Fruit fly (Drosophila melanogaster): ENCODE measurements around the gene Trp1.

Gene Trp1

DNA sequence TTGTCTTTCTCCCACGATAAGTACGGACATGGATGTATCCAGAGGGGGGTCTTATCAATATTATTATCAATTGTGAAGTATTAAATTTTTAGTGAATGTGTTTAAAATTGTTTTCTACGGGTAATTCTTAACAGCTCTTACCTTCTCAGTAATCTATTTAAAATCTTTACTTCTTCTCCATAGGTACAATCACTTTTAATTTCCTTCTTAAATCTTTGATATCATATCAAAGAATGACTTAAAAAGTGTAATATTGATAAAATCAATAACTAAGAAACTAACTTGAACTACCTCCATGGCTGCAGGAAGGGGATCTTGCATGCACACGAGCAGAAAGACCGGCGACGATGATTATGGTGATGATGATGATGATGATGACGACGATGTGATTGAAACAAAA lies 26.7 kb upstream of the Trp1 start (continued):
- TF ChIP-seq Blimp-1 (GFP tag; optimal IDR thresholded peaks at IDR 0.05) (peak; percentile 55), Lpt (GFP tag; optimal IDR thresholded peaks at IDR 0.05) (no peak), fkh (GFP tag; optimal IDR thresholded peaks at IDR 0.05) (no peak), CG15336 (GFP tag; IDR thresholded peaks at IDR 0.05) (no peak), CG6808 (GFP tag; optimal IDR thresholded peaks at IDR 0.05) (peak; percentile 69), Sox15 (GFP tag; optimal IDR thresholded peaks at IDR 0.05) (peak; percentile 59), CG4318 (GFP tag; optimal IDR thresholded peaks at IDR 0.05) (no peak), CG9139 (GFP tag; optimal IDR thresholded peaks at IDR 0.05) (peak; percentile 40), pdm3 (GFP tag; optimal IDR thresholded peaks at IDR 0.05) (peak; percentile 64), CG8632 (GFP tag; optimal IDR thresholded peaks at IDR 0.05) (peak; percentile 68), CG32006 (GFP tag; optimal IDR thresholded peaks at IDR 0.05) (peak; percentile 5), CG8119 (GFP tag; IDR thresholded peaks at IDR 0.05) (no peak), CG11294 (GFP tag; IDR thresholded peaks at IDR 0.05) (no peak), eg (GFP tag; IDR thresholded peaks at IDR 0.05) (no peak), svp (GFP tag) (peak; percentile 92), CG10631 (GFP tag; optimal IDR thresholded peaks at IDR 0.05) (peak; percentile 65), CG3032 (tag; optimal IDR thresholded peaks at IDR 0.05) (peak; percentile 72), CG6163 (GFP tag; IDR thresholded peaks at IDR 0.05) (no peak; the same call in 2 of the 3 replicates), OdsH (GFP tag; optimal IDR thresholded peaks at IDR 0.05) (peak; percentile 56), acj6 (GFP tag; optimal IDR thresholded peaks at IDR 0.05) (peak; percentile 84), Hr4 (GFP tag; optimal IDR thresholded peaks at IDR 0.05) (no peak), CG11762 (GFP tag; optimal IDR thresholded peaks at IDR 0.05; ENCODE audit: insufficient read depth) (peak; percentile 42), Hr38 (GFP tag; optimal IDR thresholded peaks at IDR 0.05) (no peak), CG8319 (GFP tag; optimal IDR thresholded peaks at IDR 0.05) (peak; percentile 68), achi (GFP tag; optimal IDR thresholded peaks at IDR 0.05) (peak; percentile 71), Eip93F (GFP tag; optimal IDR thresholded peaks at IDR 0.05) (peak; percentile 44), salr (GFP tag; optimal IDR thresholded peaks at IDR 0.05) (no peak), CG3919 (GFP tag; optimal IDR thresholded peaks at IDR 0.05) (peak; percentile 77)

DNA sequence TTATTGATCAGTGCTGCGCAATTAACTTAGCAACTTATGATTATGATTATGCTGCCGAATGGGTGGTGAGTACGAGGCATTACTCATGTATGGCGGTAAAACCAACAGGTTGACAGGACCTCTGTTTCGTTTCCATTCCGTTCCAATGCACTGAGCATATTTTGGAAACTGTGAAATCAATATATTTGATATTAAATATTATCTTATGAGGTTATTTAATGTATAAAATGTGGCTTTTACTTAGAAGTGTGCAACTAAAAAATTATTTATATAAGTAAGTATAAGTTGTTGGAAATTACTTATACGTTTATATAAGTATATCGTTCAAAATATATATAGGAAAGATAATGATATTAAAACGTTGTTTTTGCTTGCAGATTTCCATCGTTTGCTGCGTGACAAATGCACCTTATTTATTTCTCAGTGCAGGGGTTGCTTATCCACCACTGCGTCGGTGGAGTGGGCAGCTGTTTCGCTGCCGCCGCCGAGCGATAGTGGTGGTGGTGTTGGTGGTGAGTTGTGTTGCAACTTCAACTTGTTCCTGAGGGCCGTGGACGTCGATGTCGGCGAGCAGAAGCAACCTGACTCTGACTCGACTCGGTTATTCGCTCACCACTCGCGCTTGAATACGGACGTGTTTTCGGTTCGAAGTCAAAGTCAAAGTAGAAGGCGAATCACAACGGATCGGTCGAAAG lies 25.0 kb upstream of the Trp1 start, which contains the start of gene bib:
Gene bib, plus strand, starts transcription at position 568 of the 695 bp plus-strand sequence.
- TF ChIP-seq CG10669 (GFP tag; optimal IDR thresholded peaks at IDR 0.05): peak; percentile 90
- peak; percentile 84 for TF ChIP-seq CG4318 (GFP tag; optimal IDR thresholded peaks at IDR 0.05)
- TF ChIP-seq Sox15 (GFP tag; optimal IDR thresholded peaks at IDR 0.05): peak; percentile 67
- TF ChIP-seq Sox14 (GFP tag; optimal IDR thresholded peaks at IDR 0.05): peak; percentile 75
- peak; percentile 91 for TF ChIP-seq dsx (GFP tag; optimal IDR thresholded peaks at IDR 0.05; ENCODE audit: poor library complexity, severe bottlenecking)
- TF ChIP-seq CG31627 (GFP tag; optimal IDR thresholded peaks at IDR 0.05): peak; percentile 59
- TF ChIP-seq esn (GFP tag; optimal IDR thresholded peaks at IDR 0.05): peak; percentile 90
- peak; percentile 93 for TF ChIP-seq CG10631 (GFP tag; optimal IDR thresholded peaks at IDR 0.05)
- peak; percentile 93 for TF ChIP-seq CG3919 (GFP tag; optimal IDR thresholded peaks at IDR 0.05)
- peak; percentile 88 to 91 for TF ChIP-seq ss (GFP tag; optimal IDR thresholded peaks at IDR 0.05)
- peak; percentile 54; the same call in 1 of the 2 replicates for TF ChIP-seq CG11294 (GFP tag; IDR thresholded peaks at IDR 0.05)
- TF ChIP-seq Eip93F (GFP tag; optimal IDR thresholded peaks at IDR 0.05): peak; percentile 60
- TF ChIP-seq Eip75B (GFP tag; optimal IDR thresholded peaks at IDR 0.05): peak; percentile 81
- peak; percentile 90 for TF ChIP-seq acj6 (GFP tag; optimal IDR thresholded peaks at IDR 0.05)
- TF ChIP-seq lz (GFP tag; optimal IDR thresholded peaks at IDR 0.05): peak; percentile 62
- TF ChIP-seq achi (GFP tag; optimal IDR thresholded peaks at IDR 0.05): peak; percentile 91
- TF ChIP-seq CG34406 (GFP tag; optimal IDR thresholded peaks at IDR 0.05): peak; percentile 92
- TF ChIP-seq CG6792 (GFP tag; optimal IDR thresholded peaks at IDR 0.05): peak; percentile 88
- TF ChIP-seq vri (GFP tag; optimal IDR thresholded peaks at IDR 0.05): peak; percentile 79
- peak; percentile 76 for TF ChIP-seq CG6276 (GFP tag; optimal IDR thresholded peaks at IDR 0.05)
- peak; percentile 76 to 93 for TF ChIP-seq salr (GFP tag; optimal IDR thresholded peaks at IDR 0.05)
- TF ChIP-seq Hr4 (GFP tag; optimal IDR thresholded peaks at IDR 0.05): peak; percentile 70
- TF ChIP-seq CG16779 (tag; optimal IDR thresholded peaks at IDR 0.05): peak; percentile 82
- peak; percentile 75 for TF ChIP-seq CG8319 (GFP tag; optimal IDR thresholded peaks at IDR 0.05)
- peak; percentile 87 for TF ChIP-seq CG11762 (GFP tag; optimal IDR thresholded peaks at IDR 0.05; ENCODE audit: insufficient read depth)
- peak; percentile 64 for TF ChIP-seq CG11902 (GFP tag; optimal IDR thresholded peaks at IDR 0.05)
- TF ChIP-seq Smox (GFP tag; optimal IDR thresholded peaks at IDR 0.05): peak; percentile 80
- TF ChIP-seq CG8119 (GFP tag; IDR thresholded peaks at IDR 0.05): peak; percentile 89
- TF ChIP-seq Lpt (GFP tag; optimal IDR thresholded peaks at IDR 0.05): peak; percentile 85
- TF ChIP-seq Ets21C (GFP tag; optimal IDR thresholded peaks at IDR 0.05): peak; percentile 50
- TF ChIP-seq CG9139 (GFP tag; optimal IDR thresholded peaks at IDR 0.05): peak; percentile 86
- TF ChIP-seq fkh (GFP tag; optimal IDR thresholded peaks at IDR 0.05): peak; percentile 25
- peak; percentile 85 for TF ChIP-seq Met (GFP tag; optimal IDR thresholded peaks at IDR 0.05)
- TF ChIP-seq pdm3 (GFP tag; optimal IDR thresholded peaks at IDR 0.05): peak; percentile 82
- peak; percentile 75; the same call in 2 of the 3 replicates for TF ChIP-seq CG6163 (GFP tag; IDR thresholded peaks at IDR 0.05)
- peak; percentile 90 for TF ChIP-seq CG8632 (GFP tag; optimal IDR thresholded peaks at IDR 0.05)

All from whole organism, prepupa.